Worm (Caenorhabditis elegans) whole organism, L4/young adult: ENCODE results near the gene srh-87.
"Not testable (repeated sequence)": the region's sequence is repeated elsewhere in the genome, so short reads cannot be mapped to it uniquely, and the experiment has no call there.

Experiments
- W03F9.2 ChIP-seq: fragments of 150-350 bp; optimal IDR thresholded peaks from 2 replicates; lab custom pipeline; 2014; ENCODE audit warnings: missing biosample characterization, missing genetic modification characterization
- him-1 ChIP-seq: sonication (generic microtip); optimal IDR thresholded peaks from 2 replicates; lab custom pipeline; 2016; ENCODE audit warnings: missing genotype, missing genetic modification reagents, missing genetic modification characterization, missing compliant biosample characterization

ce11 chrV:2975285-2975684 lies 29.8 kb upstream of the srh-87 start, which contains the start of gene srw-123:
- not testable (repeated sequence) for TF ChIP-seq him-1, W03F9.2 (tag; lab: Kevin White, UChicago)
